Worm (Caenorhabditis elegans): ENCODE results near the gene F41G3.3.

ce11 chrII:6772482-6772881 is 16.1 kb downstream of the F41G3.3 start:
- TF ChIP-seq ceh-82 (tag; optimal IDR thresholded peaks at IDR 0.05) (no peak), pag-3 (tag; optimal IDR thresholded peaks at IDR 0.05; ENCODE audit: borderline replicate concordance, insufficient read depth) (no peak), mdl-1 (tag; optimal IDR thresholded peaks at IDR 0.05) (no peak), ces-1 (GFP tag; optimal IDR thresholded peaks at IDR 0.05) (no peak), pqm-1 (tag; optimal IDR thresholded peaks at IDR 0.05) (no peak), rnt-1 (tag; optimal IDR thresholded peaks at IDR 0.05) (no peak), ztf-11 (tag; optimal IDR thresholded peaks at IDR 0.05) (no peak), lir-3 (tag; optimal IDR thresholded peaks at IDR 0.05; ENCODE audit: poor library complexity) (no peak), zag-1 (tag; optimal IDR thresholded peaks at IDR 0.05) (no peak), zip-4 (GFP tag; optimal IDR thresholded peaks at IDR 0.05) (no peak), elt-2 (tag; optimal IDR thresholded peaks at IDR 0.05) (no peak), egl-27 (tag; optimal IDR thresholded peaks at IDR 0.05) (no peak)
